Worm (Caenorhabditis elegans): ENCODE data around the gene T07F8.4.

The T07F8.4 gene

ce11 chrII:7157415-7157814 is 25.6 kb upstream of the T07F8.4 start:
- TF ChIP-seq irx-1 (tag; optimal IDR thresholded peaks at IDR 0.05), result no peak
- TF ChIP-seq unc-30 (tag; optimal IDR thresholded peaks at IDR 0.05), result no peak
- TF ChIP-seq dsc-1 (tag; optimal IDR thresholded peaks at IDR 0.05), result no peak
- TF ChIP-seq nhr-90 (tag; optimal IDR thresholded peaks at IDR 0.05; ENCODE audit: poor library complexity), result peak; percentile 19
- TF ChIP-seq F16B12.6 (tag; optimal IDR thresholded peaks at IDR 0.05), result no peak
- no peak for TF ChIP-seq fos-1 (tag; optimal IDR thresholded peaks at IDR 0.05)
- TF ChIP-seq mef-2 (tag; optimal IDR thresholded peaks at IDR 0.05), result no peak
- TF ChIP-seq egl-27 (tag; optimal IDR thresholded peaks at IDR 0.05), result no peak
- TF ChIP-seq aha-1 (tag; optimal IDR thresholded peaks at IDR 0.05), result no peak
- peak; percentile 15 for TF ChIP-seq blmp-1 (tag; optimal IDR thresholded peaks at IDR 0.05)
- peak; percentile 40 for TF ChIP-seq lin-14 (GFP tag; optimal IDR thresholded peaks at IDR 0.05)
- no peak for TF ChIP-seq aly-2 (tag; optimal IDR thresholded peaks at IDR 0.05)
- no peak for TF ChIP-seq fkh-8 (tag; optimal IDR thresholded peaks at IDR 0.05)
- TF ChIP-seq ets-5 (GFP tag; IDR thresholded peaks at IDR 0.05), result no peak
- no peak for TF ChIP-seq nhr-28 (tag; optimal IDR thresholded peaks at IDR 0.05)
- no peak for TF ChIP-seq hlh-4 (tag; optimal IDR thresholded peaks at IDR 0.05)
- no peak for TF ChIP-seq isw-1 (GFP tag; IDR thresholded peaks at IDR 0.05)
- TF ChIP-seq tbx-2 (tag; optimal IDR thresholded peaks at IDR 0.05), result no peak
- TF ChIP-seq nhr-19 (GFP tag; conservative IDR thresholded peaks at IDR 0.05), result no peak
- peak in 2 of 6 experiments; percentile 18 to 59 for TF ChIP-seq elt-3 (tag; optimal IDR thresholded peaks at IDR 0.05)
- no peak for TF ChIP-seq sox-4 (tag; optimal IDR thresholded peaks at IDR 0.05)
- TF ChIP-seq ceh-8 (GFP tag; optimal IDR thresholded peaks at IDR 0.05), result no peak
- TF ChIP-seq ceh-90 (tag; optimal IDR thresholded peaks at IDR 0.05), result no peak
- no peak for TF ChIP-seq xbp-1 (tag; optimal IDR thresholded peaks at IDR 0.05)
- TF ChIP-seq skn-1 (tag; optimal IDR thresholded peaks at IDR 0.05), result no peak
- TF ChIP-seq ces-1 (GFP tag; optimal IDR thresholded peaks at IDR 0.05), result no peak
- no peak for TF ChIP-seq zag-1 (tag; optimal IDR thresholded peaks at IDR 0.05)
- TF ChIP-seq nhr-77 (tag; optimal IDR thresholded peaks at IDR 0.05), result no peak
- no peak for TF ChIP-seq rnt-1 (tag; optimal IDR thresholded peaks at IDR 0.05)
- no peak for TF ChIP-seq unc-98 (GFP tag; IDR thresholded peaks at IDR 0.05)
- TF ChIP-seq ceh-63 (GFP tag; optimal IDR thresholded peaks at IDR 0.05), result no peak
- no peak for TF ChIP-seq pqm-1 (tag; optimal IDR thresholded peaks at IDR 0.05)
- TF ChIP-seq snu-23 (GFP tag; optimal IDR thresholded peaks at IDR 0.05), result peak; percentile 20
- no peak for TF ChIP-seq lir-3 (tag; optimal IDR thresholded peaks at IDR 0.05; ENCODE audit: poor library complexity)
- TF ChIP-seq lin-39 (tag; optimal IDR thresholded peaks at IDR 0.05), result no peak
- TF ChIP-seq lsy-2 (tag; optimal IDR thresholded peaks at IDR 0.05), result peak in 1 of 2 experiments; percentile 8
- no peak for TF ChIP-seq efl-1 (optimal IDR thresholded peaks at IDR 0.05)
- TF ChIP-seq efl-1 (GFP tag; optimal IDR thresholded peaks at IDR 0.05 in 1 of 2), result no peak
- TF ChIP-seq C04F5.9 (tag; optimal IDR thresholded peaks at IDR 0.05), result no peak
- no peak for TF ChIP-seq mab-9 (GFP tag; IDR thresholded peaks at IDR 0.05)
- peak; percentile 33 for TF ChIP-seq nhr-71 (tag; optimal IDR thresholded peaks at IDR 0.05)
- no peak for TF ChIP-seq nhr-84 (tag; optimal IDR thresholded peaks at IDR 0.05)
- TF ChIP-seq fkh-4 (tag; optimal IDR thresholded peaks at IDR 0.05; ENCODE audit: borderline replicate concordance), result no peak
- no peak for TF ChIP-seq nhr-237 (tag; optimal IDR thresholded peaks at IDR 0.05)
- TF ChIP-seq hpl-2 (GFP tag; optimal IDR thresholded peaks at IDR 0.05), result no peak
- peak in 1 of 2 experiments; percentile 50 for TF ChIP-seq lin-35 (GFP tag; optimal IDR thresholded peaks at IDR 0.05)
- no peak for TF ChIP-seq nhr-76 (tag; optimal IDR thresholded peaks at IDR 0.05)
- no peak for TF ChIP-seq mep-1 (tag; optimal IDR thresholded peaks at IDR 0.05)
- no peak for TF ChIP-seq ama-1 (optimal IDR thresholded peaks at IDR 0.05)
- TF ChIP-seq hlh-17 (GFP tag; optimal IDR thresholded peaks at IDR 0.05; ENCODE audit: borderline replicate concordance), result no peak
- TF ChIP-seq nhr-85 (tag), result peak; percentile 61
- TF ChIP-seq C16A3.4 (tag; optimal IDR thresholded peaks at IDR 0.05), result peak; percentile 4
- no peak for TF ChIP-seq alr-1 (tag; optimal IDR thresholded peaks at IDR 0.05; ENCODE audit: borderline replicate concordance)
- no peak for TF ChIP-seq ztf-4 (tag; optimal IDR thresholded peaks at IDR 0.05)
- no peak for TF ChIP-seq mdl-1 (tag; optimal IDR thresholded peaks at IDR 0.05)

All from whole organism, L1 larva.